Fruit fly (Drosophila melanogaster): Measurements from ENCODE around the gene loaf.

- TF ChIP-seq Sox15 (GFP tag; optimal IDR thresholded peaks at IDR 0.05) = no peak
- TF ChIP-seq eg (GFP tag; IDR thresholded peaks at IDR 0.05) = no peak
Measured at dm6 chr3L:11699163-11699562, 66.8 kb downstream of the loaf start, which contains the start of gene Dnai2.
